Worm (Caenorhabditis elegans) whole organism, L4 larva: Measurements from ENCODE around the gene miz-1.

Experiments
- F10B5.3 ChIP-seq: sonication (generic microtip); optimal IDR thresholded peaks from 2 replicates; lab custom pipeline; 2016; ENCODE audit warnings: mild to moderate bottlenecking, missing genetic modification characterization, missing compliant biosample characterization
- F37D6.2 ChIP-seq: sonication (generic microtip); optimal IDR thresholded peaks from 2 replicates; lab custom pipeline; 2016; ENCODE audit warnings: mild to moderate bottlenecking, missing genetic modification characterization, missing compliant biosample characterization
- T20F7.1 ChIP-seq: fragments of 200-800 bp; sonication (Bioruptor generic); optimal IDR thresholded peaks from 2 replicates; lab custom pipeline; 2018; ENCODE audit warnings: mild to moderate bottlenecking, missing genetic modification characterization, missing compliant biosample characterization
- Y105C5A.15 ChIP-seq: fragments of 200-800 bp; sonication (Bioruptor generic); IDR thresholded peaks from 2 replicates; pipeline ENCODE4 v1.3.6; 2022; ENCODE audit warnings: missing genetic modification characterization, missing compliant biosample characterization
- Y75B8A.6 ChIP-seq: fragments of 200-800 bp; sonication (Bioruptor generic); IDR thresholded peaks from 2 replicates; pipeline ENCODE4 v1.3.6; 2022; ENCODE audit warnings: missing genetic modification reagents, missing genetic modification characterization, missing compliant biosample characterization
- ZK337.2 ChIP-seq: fragments of 200-800 bp; sonication (Bioruptor generic); IDR thresholded peaks from 2 replicates; pipeline ENCODE4 v1.3.6; 2022; ENCODE audit warnings: missing genetic modification reagents, missing genetic modification characterization, missing compliant biosample characterization
- aha-1 ChIP-seq: fragments of 150-350 bp; peaks from one replicate; lab custom pipeline; 2014; ENCODE audit warnings: missing biosample characterization, missing genetic modification characterization
- ama-1 ChIP-seq: fragments of 150-350 bp; optimal IDR thresholded peaks from 2 replicates; lab custom pipeline; 2014; ENCODE audit warnings: inconsistent platforms, mixed read lengths
- arid-1 ChIP-seq: fragments of 200-800 bp; sonication (Bioruptor generic); conservative IDR thresholded peaks from 2 replicates; pipeline ENCODE4 v1.3.6; 2022; ENCODE audit warnings: missing genetic modification reagents, missing genetic modification characterization, missing compliant biosample characterization
- attf-4 ChIP-seq: sonication (generic microtip); optimal IDR thresholded peaks from 3 replicates; lab custom pipeline; 2017; ENCODE audit warnings: missing biosample characterization, missing genetic modification characterization
- ceh-62 ChIP-seq: sonication (generic microtip); optimal IDR thresholded peaks from 2 replicates; lab custom pipeline; 2017; ENCODE audit warnings: missing biosample characterization, missing genetic modification characterization
- dmd-8 ChIP-seq: fragments of 200-800 bp; sonication (Bioruptor generic); IDR thresholded peaks from 2 replicates; pipeline ENCODE4 v1.3.6; 2022; ENCODE audit warnings: missing genetic modification characterization, missing compliant biosample characterization
- dmd-9 ChIP-seq: fragments of 200-800 bp; sonication (Bioruptor generic); IDR thresholded peaks from 2 replicates; pipeline ENCODE4 v1.3.6; 2022; ENCODE audit warnings: missing genetic modification reagents, missing genetic modification characterization, missing compliant biosample characterization
- dpl-1 ChIP-seq: fragments of 150-350 bp; optimal IDR thresholded peaks from 2 replicates; lab custom pipeline; 2014; ENCODE audit warnings: missing biosample characterization, missing genetic modification reagents, missing genetic modification characterization
- duxl-1 ChIP-seq: sonication (generic microtip); optimal IDR thresholded peaks from 2 replicates; lab custom pipeline; 2016; ENCODE audit warnings: mild to moderate bottlenecking, missing genetic modification characterization, moderate library complexity, missing compliant biosample characterization; ENCODE audit not compliant: poor library complexity
- dve-1 ChIP-seq: sonication (generic microtip); optimal IDR thresholded peaks from 2 replicates; lab custom pipeline; 2017; ENCODE audit warnings: antibody characterized with exemption, mild to moderate bottlenecking, missing genetic modification characterization, missing compliant biosample characterization; ENCODE audit not compliant: insufficient read depth
- egl-43 ChIP-seq: fragments of 200-800 bp; sonication (Bioruptor generic); IDR thresholded peaks from 2 replicates; pipeline ENCODE4 v1.3.6; 2022; ENCODE audit warnings: missing genetic modification reagents, missing genetic modification characterization, missing compliant biosample characterization
- fkh-10 ChIP-seq: fragments of 150-350 bp; optimal IDR thresholded peaks from 2 replicates; lab custom pipeline; 2014; ENCODE audit warnings: missing biosample characterization, missing genetic modification reagents, missing genetic modification characterization
- gei-8 ChIP-seq: fragments of 200-800 bp; sonication (Bioruptor generic); optimal IDR thresholded peaks from 2 replicates; lab custom pipeline; 2018; ENCODE audit warnings: mild to moderate bottlenecking, missing genetic modification characterization, missing compliant biosample characterization
- hif-1 ChIP-seq, 2 experiments: sonication (generic microtip); optimal IDR thresholded peaks; 2 replicates each; lab custom pipeline; 2016 to 2017; ENCODE audit warnings: missing compliant biosample characterization in 2 of 2, missing genetic modification characterization in 2 of 2, missing genetic modification reagents in 2 of 2, missing genotype in 2 of 2, mild to moderate bottlenecking in 1 of 2
- hlh-11 ChIP-seq: fragments of 200-800 bp; sonication (Bioruptor generic); optimal IDR thresholded peaks from 2 replicates; lab custom pipeline; 2018; ENCODE audit warnings: mild to moderate bottlenecking, missing genetic modification characterization, missing compliant biosample characterization
- hlh-30 ChIP-seq: sonication (generic microtip); optimal IDR thresholded peaks from 2 replicates; lab custom pipeline; 2017; ENCODE audit warnings: antibody characterized with exemption, mild to moderate bottlenecking, missing genetic modification characterization, missing compliant biosample characterization; ENCODE audit not compliant: insufficient read depth
- lim-7 ChIP-seq: fragments of 200-800 bp; sonication (Bioruptor generic); IDR thresholded peaks from 2 replicates; pipeline ENCODE4 v1.3.6; 2022; ENCODE audit warnings: missing genetic modification characterization, missing compliant biosample characterization
- lin-13 ChIP-seq: fragments of 150-350 bp; optimal IDR thresholded peaks from 2 replicates; lab custom pipeline; 2014; ENCODE audit warnings: missing biosample characterization, missing genetic modification reagents, missing genetic modification characterization
- lin-38 ChIP-seq: fragments of 200-800 bp; sonication (Bioruptor generic); IDR thresholded peaks from 2 replicates; pipeline ENCODE4 v1.3.6; 2022; ENCODE audit warnings: missing genetic modification reagents, missing genetic modification characterization, missing compliant biosample characterization
- lin-39 ChIP-seq: fragments of 150-350 bp; optimal IDR thresholded peaks from 2 replicates; lab custom pipeline; 2014; ENCODE audit warnings: missing biosample characterization, missing genetic modification reagents, missing genetic modification characterization
- lir-3 ChIP-seq: sonication (generic microtip); optimal IDR thresholded peaks from 2 replicates; lab custom pipeline; 2016; ENCODE audit warnings: mild to moderate bottlenecking, missing genetic modification characterization, missing compliant biosample characterization
- lsy-2 ChIP-seq, 2 experiments: fragments of 150-350 bp in 1 of 2; sonication (generic microtip) in 1 of 2; optimal IDR thresholded peaks; 2 replicates each; lab custom pipeline; 2014 to 2017; ENCODE audit warnings: missing biosample characterization in 2 of 2, missing genetic modification characterization in 2 of 2
- nhr-25 ChIP-seq: sonication (generic microtip); optimal IDR thresholded peaks from 2 replicates; lab custom pipeline; 2017; ENCODE audit warnings: missing genetic modification characterization, mild to moderate bottlenecking, missing compliant biosample characterization, antibody characterized with exemption, moderate library complexity, borderline replicate concordance; ENCODE audit not compliant: insufficient read depth
- nhr-48 ChIP-seq: sonication (generic microtip); optimal IDR thresholded peaks from 2 replicates; lab custom pipeline; 2016; ENCODE audit warnings: mild to moderate bottlenecking, missing genetic modification characterization, missing compliant biosample characterization
- nhr-6 ChIP-seq: fragments of 150-350 bp; optimal IDR thresholded peaks from 2 replicates; lab custom pipeline; 2014; ENCODE audit warnings: missing biosample characterization, missing genetic modification characterization
- pha-4 ChIP-seq, 2 experiments: fragments of 150-350 bp in 1 of 2; fragments of 200-800 bp in 1 of 2; sonication (Bioruptor generic) in 1 of 2; IDR thresholded peaks in 1 of 2; optimal IDR thresholded peaks in 1 of 2; 2 replicates each; pipeline versions ENCODE4 v1.3.6 to Lab custom; 2014 to 2022; ENCODE audit warnings: missing genetic modification characterization in 2 of 2, missing genetic modification reagents in 2 of 2, missing biosample characterization in 1 of 2, missing compliant biosample characterization in 1 of 2
- php-3 ChIP-seq: fragments of 200-800 bp; sonication (Bioruptor generic); IDR thresholded peaks from 2 replicates; pipeline ENCODE4 v1.3.6; 2022; ENCODE audit warnings: missing genetic modification reagents, missing genetic modification characterization, missing compliant biosample characterization
- pqm-1 ChIP-seq: sonication (generic microtip); optimal IDR thresholded peaks from 2 replicates; lab custom pipeline; 2017; ENCODE audit warnings: missing biosample characterization, missing genetic modification characterization
- rbr-2 ChIP-seq: sonication (generic microtip); optimal IDR thresholded peaks from 2 replicates; lab custom pipeline; 2016; ENCODE audit warnings: missing genotype, missing genetic modification characterization, missing compliant biosample characterization
- sdz-12 ChIP-seq: fragments of 200-800 bp; sonication (Bioruptor generic); optimal IDR thresholded peaks from 2 replicates; lab custom pipeline; 2018; ENCODE audit warnings: mild to moderate bottlenecking, missing genetic modification characterization, missing compliant biosample characterization
- set-16 ChIP-seq: fragments of 200-800 bp; sonication (Bioruptor generic); IDR thresholded peaks from 2 replicates; pipeline ENCODE4 v1.3.6; 2022; ENCODE audit warnings: missing genetic modification reagents, missing genetic modification characterization, missing compliant biosample characterization
- skn-1 ChIP-seq: fragments of 150-350 bp; optimal IDR thresholded peaks from 2 replicates; lab custom pipeline; 2014; ENCODE audit warnings: missing biosample characterization, missing genetic modification characterization
- snpc-1.2 ChIP-seq: fragments of 200-800 bp; sonication (Bioruptor generic); IDR thresholded peaks from 2 replicates; pipeline ENCODE4 v1.3.6; 2022; ENCODE audit warnings: missing genetic modification reagents, missing genetic modification characterization, missing compliant biosample characterization
- snpc-4 ChIP-seq: fragments of 150-350 bp; optimal IDR thresholded peaks from 2 replicates; lab custom pipeline; 2014; ENCODE audit warnings: missing biosample characterization, missing genetic modification characterization
- spr-1 ChIP-seq: sonication (generic microtip); optimal IDR thresholded peaks from 2 replicates; lab custom pipeline; 2016; ENCODE audit warnings: mild to moderate bottlenecking, missing genetic modification characterization, missing compliant biosample characterization
- tra-1 ChIP-seq: fragments of 200-800 bp; sonication (Bioruptor generic); IDR thresholded peaks from 2 replicates; pipeline ENCODE4 v1.3.6; 2022; ENCODE audit warnings: missing genetic modification reagents, missing genetic modification characterization, missing compliant biosample characterization
- unc-39 ChIP-seq: sonication (generic microtip); optimal IDR thresholded peaks from 2 replicates; lab custom pipeline; 2017; ENCODE audit warnings: missing biosample characterization, missing genetic modification characterization
- unc-62 ChIP-seq, 3 experiments: fragments of 150-350 bp in 1 of 3; sonication (generic microtip); optimal IDR thresholded peaks in 2 of 3; peaks in 1 of 3; 1 replicate in 1 of 3; 2 replicates in 2 of 3; lab custom pipeline; 2014 to 2017; ENCODE audit warnings: missing biosample characterization in 3 of 3, missing genetic modification characterization in 3 of 3, missing genetic modification reagents in 3 of 3, missing genotype in 1 of 3
- vab-7 ChIP-seq: fragments of 200-800 bp; sonication (Bioruptor generic); IDR thresholded peaks from 2 replicates; pipeline ENCODE4 v1.3.6; 2022; ENCODE audit warnings: missing genetic modification reagents, missing genetic modification characterization, missing compliant biosample characterization
- zip-2 ChIP-seq: fragments of 150-350 bp; optimal IDR thresholded peaks from 2 replicates; lab custom pipeline; 2014; ENCODE audit warnings: missing biosample characterization, missing genetic modification characterization
- ztf-11 ChIP-seq: fragments of 150-350 bp; optimal IDR thresholded peaks from 2 replicates; lab custom pipeline; 2014; ENCODE audit warnings: missing biosample characterization, missing genetic modification characterization
- ztf-7 ChIP-seq: fragments of 150-350 bp; optimal IDR thresholded peaks from 2 replicates; lab custom pipeline; 2014; ENCODE audit warnings: missing biosample characterization, missing genetic modification characterization

miz-1 gene

ce11 chrIV:10803973-10804372, 8.2 kb upstream of the miz-1 start:
- no peak for TF ChIP-seq ama-1 (lab: Kevin White, UChicago)
- TF ChIP-seq unc-62 (GFP tag; optimal IDR thresholded peaks at IDR 0.05 in 1 of 2; lab: Kevin White, UChicago): no peak
- no peak for TF ChIP-seq unc-62 (tag; optimal IDR thresholded peaks at IDR 0.05; lab: Kevin White, UChicago)
- TF ChIP-seq fkh-10 (GFP tag; lab: Kevin White, UChicago): no peak
- no peak for TF ChIP-seq lir-3 (tag; lab: Kevin White, UChicago)
- TF ChIP-seq tra-1 (GFP tag; lab: Robert Waterston, UW): no peak
- no peak for TF ChIP-seq set-16 (GFP tag; lab: Robert Waterston, UW)
- no peak for TF ChIP-seq hlh-11
- peak; percentile 56 for TF ChIP-seq aha-1 (tag; lab: Kevin White, UChicago)

ce11 chrIV:10810820-10811219, 1.4 kb upstream of the miz-1 start:
- TF ChIP-seq pqm-1 (tag; lab: Kevin White, UChicago): peak; percentile 92
- no peak for TF ChIP-seq set-16 (GFP tag; lab: Robert Waterston, UW)
- no peak for TF ChIP-seq pha-4 (GFP tag; IDR thresholded peaks at IDR 0.05; lab: Robert Waterston, UW)
- no peak for TF ChIP-seq pha-4 (tag; optimal IDR thresholded peaks at IDR 0.05; lab: Kevin White, UChicago)
- TF ChIP-seq lin-38 (GFP tag; lab: Robert Waterston, UW): no peak
- no peak for TF ChIP-seq F37D6.2 (tag; lab: Kevin White, UChicago)
- no peak for TF ChIP-seq hif-1 (tag; optimal IDR thresholded peaks at IDR 0.05; lab: Kevin White, UChicago)
- peak; percentile 84 for TF ChIP-seq dve-1
- no peak for TF ChIP-seq F10B5.3 (tag; lab: Kevin White, UChicago)
- TF ChIP-seq ceh-62 (tag; lab: Kevin White, UChicago): no peak
- TF ChIP-seq nhr-25 (tag; lab: Kevin White, UChicago): no peak
- no peak for TF ChIP-seq unc-62 (GFP tag; optimal IDR thresholded peaks at IDR 0.05 in 1 of 2; lab: Kevin White, UChicago)
- no peak for TF ChIP-seq unc-62 (tag; optimal IDR thresholded peaks at IDR 0.05; lab: Kevin White, UChicago)
- no peak for TF ChIP-seq snpc-1.2
- TF ChIP-seq nhr-6 (tag; lab: Kevin White, UChicago): no peak
- TF ChIP-seq hlh-30: peak; percentile 62
- TF ChIP-seq duxl-1 (tag; lab: Kevin White, UChicago): no peak
- no peak for TF ChIP-seq rbr-2 (tag; lab: Kevin White, UChicago)
- peak; percentile 85 for TF ChIP-seq aha-1 (tag; lab: Kevin White, UChicago)
- no peak for TF ChIP-seq nhr-48
- no peak for TF ChIP-seq gei-8 (GFP tag; lab: Kevin White, UChicago)
- no peak for TF ChIP-seq snpc-4 (tag; lab: Kevin White, UChicago)
- no peak for TF ChIP-seq vab-7 (GFP tag; lab: Robert Waterston, UW)
- no peak for TF ChIP-seq dmd-8 (GFP tag; lab: Robert Waterston, UW)
- TF ChIP-seq ztf-11 (tag; lab: Kevin White, UChicago): no peak
- TF ChIP-seq attf-4 (tag; lab: Kevin White, UChicago): no peak
- TF ChIP-seq T20F7.1: no peak
- TF ChIP-seq skn-1 (tag; lab: Kevin White, UChicago): no peak
- TF ChIP-seq sdz-12 (GFP tag; lab: Kevin White, UChicago): no peak
- TF ChIP-seq egl-43 (GFP tag; lab: Robert Waterston, UW): no peak
- no peak for TF ChIP-seq spr-1 (tag; lab: Kevin White, UChicago)
- 0 out of 2 replicates have a peak, but pooled peaks have one; percentile 21 for TF ChIP-seq arid-1
- no peak for TF ChIP-seq lin-39
- TF ChIP-seq ama-1 (lab: Kevin White, UChicago): no peak
- no peak for TF ChIP-seq ZK337.2 (GFP tag; lab: Robert Waterston, UW)
- no peak for TF ChIP-seq lin-13 (GFP tag; lab: Kevin White, UChicago)
- no peak for TF ChIP-seq Y75B8A.6
- TF ChIP-seq lsy-2 (tag; optimal IDR thresholded peaks at IDR 0.05; lab: Kevin White, UChicago): peak in 1 of 2 experiments; percentile 26
- no peak for TF ChIP-seq ztf-7 (tag; lab: Kevin White, UChicago)
- no peak for TF ChIP-seq zip-2 (tag; lab: Kevin White, UChicago)
- TF ChIP-seq dpl-1 (GFP tag; lab: Kevin White, UChicago): no peak
- TF ChIP-seq unc-39 (tag; lab: Kevin White, UChicago): no peak
- no peak for TF ChIP-seq dmd-9 (GFP tag; lab: Robert Waterston, UW)
- TF ChIP-seq lim-7 (GFP tag; lab: Robert Waterston, UW): no peak
- peak; percentile 91 for TF ChIP-seq php-3 (GFP tag; lab: Robert Waterston, UW)
- TF ChIP-seq fkh-10 (GFP tag; lab: Kevin White, UChicago): no peak
- no peak for TF ChIP-seq Y105C5A.15
